Worm (Caenorhabditis elegans): ENCODE results near the gene sdz-33.

DNA sequence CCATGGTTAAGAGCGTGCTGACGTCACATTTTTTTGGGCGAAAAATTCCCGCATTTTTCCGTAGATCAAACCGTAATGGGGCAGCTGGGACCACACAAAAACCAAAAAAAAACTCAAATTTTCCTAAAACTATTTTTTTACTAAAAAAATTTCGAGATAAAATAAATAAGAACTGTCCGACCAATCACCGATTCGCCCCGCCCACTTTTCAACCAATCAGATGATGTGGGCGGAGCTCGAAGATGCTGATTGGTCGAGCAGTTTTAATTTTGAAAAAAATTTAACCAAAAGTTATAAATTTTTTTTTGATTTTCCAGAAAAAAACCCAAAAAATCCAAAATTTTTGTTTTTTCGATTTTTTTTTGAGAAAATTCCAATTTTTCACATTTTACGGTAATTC is 7.3 kb upstream of the sdz-33 start:
- TF ChIP-seq tab-1 (GFP tag; IDR thresholded peaks at IDR 0.05) (no peak), T22C8.4 (GFP tag; IDR thresholded peaks at IDR 0.05) (no peak), ref-1 (GFP tag; conservative IDR thresholded peaks at IDR 0.05) (no peak), flt-1 (GFP tag; IDR thresholded peaks at IDR 0.05) (no peak), cog-1 (tag; optimal IDR thresholded peaks at IDR 0.05) (no peak), klf-2 (GFP tag; conservative IDR thresholded peaks at IDR 0.05) (no peak), ztf-23 (GFP tag; IDR thresholded peaks at IDR 0.05) (no peak)
